Fruit fly (Drosophila melanogaster): ENCODE measurements around the gene Oseg5.
A peak's percentile ranks its signal among the peaks of the same experiment; 100 is the strongest.

Oseg5 gene

DNA sequence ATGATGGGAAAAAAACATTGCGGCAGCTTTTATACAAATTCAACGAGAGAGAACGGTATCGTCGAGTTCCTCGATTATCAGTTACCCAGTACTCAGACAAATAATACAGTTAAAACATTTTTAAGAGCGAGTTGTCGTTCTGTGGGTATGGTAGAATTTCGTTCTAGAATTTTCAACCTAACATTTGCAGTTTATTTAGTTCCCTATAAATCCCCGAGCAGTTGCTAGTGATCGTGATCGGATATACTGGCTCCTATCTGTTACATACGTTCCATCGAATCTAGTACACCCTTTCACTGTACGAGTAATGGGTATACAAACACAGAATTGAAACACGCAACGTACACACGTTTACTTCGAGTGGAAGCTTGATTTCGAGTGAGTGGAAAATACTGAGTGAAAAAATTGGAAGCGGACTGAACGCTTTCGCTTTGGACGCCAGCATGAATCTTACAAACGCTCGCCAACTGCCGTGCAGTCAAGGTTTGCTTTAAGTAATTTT, 29.2 kb upstream of the Oseg5 start, which contains the start of gene CG9338 (continued):
- peak; percentile 75 for TF ChIP-seq CG8944 (GFP tag; optimal IDR thresholded peaks at IDR 0.05)
- peak; percentile 82 for TF ChIP-seq CG11696 (GFP tag; IDR thresholded peaks at IDR 0.05)
- no peak for TF ChIP-seq Kr (GFP tag; optimal IDR thresholded peaks at IDR 0.05)
- TF ChIP-seq YL-1 (GFP tag; optimal IDR thresholded peaks at IDR 0.05) = peak; percentile 36
- peak; percentile 46 for TF ChIP-seq twi (tag; optimal IDR thresholded peaks at IDR 0.05)
- TF ChIP-seq Ets65A (GFP tag) = peak; percentile 96
- no peak; the same call in none of the 2 replicates for TF ChIP-seq Adf1 (GFP tag; IDR thresholded peaks at IDR 0.05)
- TF ChIP-seq Opbp (GFP tag; IDR thresholded peaks at IDR 0.05; ENCODE audit: partially characterized antibody) = no peak
- peak; percentile 92 for TF ChIP-seq BtbVII (GFP tag; optimal IDR thresholded peaks at IDR 0.05)
- TF ChIP-seq Drgx (GFP tag; IDR thresholded peaks at IDR 0.05) = peak; percentile 92
- peak; percentile 80 for TF ChIP-seq CG6175 (GFP tag; IDR thresholded peaks at IDR 0.05)
- peak; percentile 93 for TF ChIP-seq ara (GFP tag; IDR thresholded peaks at IDR 0.05)
- peak; percentile 84 for TF ChIP-seq CG10267 (tag; optimal IDR thresholded peaks at IDR 0.05)
- TF ChIP-seq CG15479 (GFP tag; optimal IDR thresholded peaks at IDR 0.05) = no peak
- peak; percentile 76 for TF ChIP-seq CG9932 (GFP tag; IDR thresholded peaks at IDR 0.05)
- TF ChIP-seq CG17361 (GFP tag; IDR thresholded peaks at IDR 0.05) = peak; percentile 97
- TF ChIP-seq cas (GFP tag; IDR thresholded peaks at IDR 0.05) = peak; percentile 61; the same call in 1 of the 2 replicates
- TF ChIP-seq CG6272 (GFP tag; IDR thresholded peaks at IDR 0.05) = peak; percentile 83
- TF ChIP-seq CG8359 (GFP tag; optimal IDR thresholded peaks at IDR 0.05; ENCODE audit: borderline replicate concordance) = peak; percentile 85
- TF ChIP-seq CG9727 (GFP tag; optimal IDR thresholded peaks at IDR 0.05) = peak; percentile 74
- TF ChIP-seq CG3847 (GFP tag; IDR thresholded peaks at IDR 0.05) = peak; percentile 70
- TF ChIP-seq trem (tag; optimal IDR thresholded peaks at IDR 0.05) = peak; percentile 92
- TF ChIP-seq CG9609 (GFP tag; optimal IDR thresholded peaks at IDR 0.05) = peak; percentile 89
- peak; percentile 76 for TF ChIP-seq exex (tag; optimal IDR thresholded peaks at IDR 0.05)
- peak; percentile 85 for TF ChIP-seq Ptx1 (GFP tag; IDR thresholded peaks at IDR 0.05)
- TF ChIP-seq CG30403 (GFP tag; optimal IDR thresholded peaks at IDR 0.05) = peak; percentile 84
- peak; percentile 88 for TF ChIP-seq croc (GFP tag; conservative IDR thresholded peaks at IDR 0.05)
- peak; percentile 74 for TF ChIP-seq slp2 (GFP tag; optimal IDR thresholded peaks at IDR 0.05)
- TF ChIP-seq CG16779 (GFP tag; IDR thresholded peaks at IDR 0.05) = peak; percentile 82
- peak; percentile 81 for TF ChIP-seq pum (GFP tag; optimal IDR thresholded peaks at IDR 0.05)
- peak; percentile 97 for TF ChIP-seq Fer1 (GFP tag; optimal IDR thresholded peaks at IDR 0.05)
- peak; percentile 92 for TF ChIP-seq abd-A (tag; optimal IDR thresholded peaks at IDR 0.05)
- peak; percentile 64 for TF ChIP-seq CG1602 (GFP tag; optimal IDR thresholded peaks at IDR 0.05)
- TF ChIP-seq nom (GFP tag; optimal IDR thresholded peaks at IDR 0.05) = no peak
- TF ChIP-seq ttk (GFP tag; IDR thresholded peaks at IDR 0.05) = peak; percentile 62; the same call in 1 of the 2 replicates
- TF ChIP-seq CG10274 (GFP tag; optimal IDR thresholded peaks at IDR 0.05) = peak; percentile 85
- no peak for TF ChIP-seq gfzf (GFP tag; optimal IDR thresholded peaks at IDR 0.05)
- TF ChIP-seq Sox100B (GFP tag; optimal IDR thresholded peaks at IDR 0.05) = peak; percentile 92
- peak; percentile 70 for TF ChIP-seq cg (GFP tag; optimal IDR thresholded peaks at IDR 0.05)
- TF ChIP-seq Hr3 (GFP tag; optimal IDR thresholded peaks at IDR 0.05) = peak; percentile 73
- peak; percentile 88 for TF ChIP-seq CG4730 (GFP tag; IDR thresholded peaks at IDR 0.05)
- TF ChIP-seq MBD-R2 (GFP tag; IDR thresholded peaks at IDR 0.05) = peak; percentile 38; the same call in 1 of the 2 replicates
- TF ChIP-seq tin (GFP tag; optimal IDR thresholded peaks at IDR 0.05) = peak; percentile 67
- TF ChIP-seq so (GFP tag; IDR thresholded peaks at IDR 0.05) = peak; percentile 84
- TF ChIP-seq zf30C (GFP tag; optimal IDR thresholded peaks at IDR 0.05) = no peak
- TF ChIP-seq CG7963 (GFP tag; IDR thresholded peaks at IDR 0.05; ENCODE audit: partially characterized antibody) = 0 out of 3 replicates have a peak, but pooled peaks have one; percentile 46
- TF ChIP-seq CG2889 (GFP tag; IDR thresholded peaks at IDR 0.05) = peak; percentile 43; the same call in 1 of the 3 replicates
- TF ChIP-seq CG17328 (GFP tag; IDR thresholded peaks at IDR 0.05) = peak; percentile 60
- peak; percentile 75 for TF ChIP-seq chn (GFP tag; optimal IDR thresholded peaks at IDR 0.05)
- peak; percentile 56 for TF ChIP-seq ssp (GFP tag; IDR thresholded peaks at IDR 0.05)
- peak; percentile 80 for TF ChIP-seq her (GFP tag; optimal IDR thresholded peaks at IDR 0.05)

Measured in whole organism, embryonic.